Worm (Caenorhabditis elegans) whole organism, L2 larva: ENCODE measurements around the gene cyc-2.1.

Experiments
- ceh-82 ChIP-seq: fragments of 150-350 bp; optimal IDR thresholded peaks from 2 replicates; lab custom pipeline; 2014; ENCODE audit warnings: missing biosample characterization, missing genetic modification characterization
- lin-39 ChIP-seq: fragments of 150-350 bp; optimal IDR thresholded peaks from 2 replicates; lab custom pipeline; 2014; ENCODE audit warnings: missing biosample characterization, missing genetic modification reagents, missing genetic modification characterization
- mdl-1 ChIP-seq, 2 experiments: fragments of 150-350 bp in 1 of 2; sonication (generic microtip) in 1 of 2; optimal IDR thresholded peaks; 2 replicates each; lab custom pipeline; 2017; ENCODE audit warnings: missing biosample characterization in 2 of 2, missing genetic modification characterization in 2 of 2
- nhr-12 ChIP-seq: fragments of 150-350 bp; optimal IDR thresholded peaks from 2 replicates; lab custom pipeline; 2014; ENCODE audit warnings: missing biosample characterization, missing genetic modification characterization

- TF ChIP-seq nhr-12 (no peak), ceh-82 (tag; lab: Kevin White, UChicago) (no peak), mdl-1 (tag; optimal IDR thresholded peaks at IDR 0.05; lab: Kevin White, UChicago) (peak in 1 of 2 experiments; percentile 16), lin-39 (tag; lab: Kevin White, UChicago) (no peak)
Measured at ce11 chrIV:4748408-4749105, at the start of gene cyc-2.1.
